Fruit fly (Drosophila melanogaster) whole organism, pupa: Measurements from ENCODE around the gene Adgf-D.

Experiments used
- CG13204 ChIP-seq: fragments of 200-800 bp; sonication (Bioruptor generic); optimal IDR thresholded peaks from 2 replicates; lab custom pipeline; 2018; ENCODE audit warnings: missing biosample characterization, mild to moderate bottlenecking, missing genetic modification characterization, moderate library complexity
- CG15710 ChIP-seq: fragments of 200-800 bp; sonication (Bioruptor generic); optimal IDR thresholded peaks from 2 replicates; lab custom pipeline; 2018; ENCODE audit warnings: missing biosample characterization, mild to moderate bottlenecking, missing genetic modification characterization, moderate library complexity
- D1 ChIP-seq: fragments of 200-800 bp; sonication (Bioruptor generic); optimal IDR thresholded peaks from 2 replicates; lab custom pipeline; 2018; ENCODE audit warnings: missing biosample characterization, mild to moderate bottlenecking, missing genetic modification characterization, moderate library complexity

dm6 chr3R:13711735-13712134, 6.5 kb upstream of the Adgf-D start, which contains the start of the genes primo-1 and primo-2:
- TF ChIP-seq CG13204 (GFP tag; lab: Kevin White, UChicago) (no peak), CG15710 (tag; lab: Kevin White, UChicago) (no peak), D1 (tag; lab: Kevin White, UChicago) (no peak)
